Fruit fly (Drosophila melanogaster): ENCODE measurements around the gene trh.

Gene trh

DNA sequence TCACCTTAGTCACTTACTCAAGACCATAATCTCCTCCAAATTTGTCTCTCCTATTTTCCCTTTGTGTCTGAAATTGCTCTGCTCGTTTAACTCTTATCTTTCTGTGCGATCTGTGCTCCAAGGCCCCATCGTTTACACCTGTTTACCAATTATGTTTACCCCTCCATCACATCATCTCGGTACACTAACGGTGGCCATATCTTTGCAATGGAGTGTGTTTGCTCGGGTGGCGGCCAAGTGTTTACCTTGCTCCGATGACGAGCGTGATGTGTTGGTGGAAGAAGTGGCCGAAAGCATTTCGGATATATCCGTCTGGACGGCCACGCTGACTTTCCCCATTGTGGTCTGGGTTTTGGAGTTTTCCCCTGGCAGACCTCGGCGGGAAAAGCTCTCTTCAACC is 47.8 kb upstream of the trh start (continued):
- TF ChIP-seq danr (GFP tag; IDR thresholded peaks at IDR 0.05) (no peak), CG5245 (GFP tag; optimal IDR thresholded peaks at IDR 0.05) (no peak), odd (GFP tag; optimal IDR thresholded peaks at IDR 0.05) (peak; percentile 84), CG6765 (GFP tag; optimal IDR thresholded peaks at IDR 0.05) (peak; percentile 43), CG10267 (tag; optimal IDR thresholded peaks at IDR 0.05) (no peak), trh (GFP tag; optimal IDR thresholded peaks at IDR 0.05) (no peak), CG6683 (GFP tag; optimal IDR thresholded peaks at IDR 0.05) (peak; percentile 44), insv (GFP tag; optimal IDR thresholded peaks at IDR 0.05) (peak in 1 of 2 experiments; percentile 15), CG31224 (GFP tag; IDR thresholded peaks at IDR 0.05) (no peak), toy (GFP tag; IDR thresholded peaks at IDR 0.05) (0 out of 2 replicates have a peak, but pooled peaks have one; percentile 33), CG17361 (GFP tag; IDR thresholded peaks at IDR 0.05) (no peak), CG2678 (tag; optimal IDR thresholded peaks at IDR 0.05) (peak; percentile 77), CG7745 (tag; optimal IDR thresholded peaks at IDR 0.05) (no peak), pfk (GFP tag; optimal IDR thresholded peaks at IDR 0.05) (peak; percentile 67), CG3281 (GFP tag; optimal IDR thresholded peaks at IDR 0.05) (peak; percentile 65), GATAe (GFP tag; conservative IDR thresholded peaks at IDR 0.05) (no peak), ab (GFP tag; optimal IDR thresholded peaks at IDR 0.05) (no peak), kah (GFP tag; optimal IDR thresholded peaks at IDR 0.05) (peak; percentile 69), CG17359 (tag; optimal IDR thresholded peaks at IDR 0.05) (peak; percentile 83), Dad (GFP tag; optimal IDR thresholded peaks at IDR 0.05) (no peak), hth (optimal IDR thresholded peaks at IDR 0.05) (no peak), CG12942 (GFP tag; optimal IDR thresholded peaks at IDR 0.05) (no peak), B-H1 (GFP tag; IDR thresholded peaks at IDR 0.05) (no peak; the same call in 2 of the 3 replicates), CG10462 (GFP tag; optimal IDR thresholded peaks at IDR 0.05) (no peak), CG7987 (GFP tag; optimal IDR thresholded peaks at IDR 0.05) (peak; percentile 92), NFAT (GFP tag; IDR thresholded peaks at IDR 0.05) (no peak), dysf (GFP tag; IDR thresholded peaks at IDR 0.05) (peak; percentile 54; the same call in 2 of the 3 replicates), Adf1 (GFP tag; IDR thresholded peaks at IDR 0.05) (no peak), dimm (GFP tag; IDR thresholded peaks at IDR 0.05) (no peak), CG4360 (GFP tag; IDR thresholded peaks at IDR 0.05) (peak; percentile 45; the same call in 1 of the 2 replicates), D19B (GFP tag; optimal IDR thresholded peaks at IDR 0.05) (no peak), CG16815 (GFP tag; optimal IDR thresholded peaks at IDR 0.05) (no peak), dmrt99B (tag; optimal IDR thresholded peaks at IDR 0.05) (peak; percentile 65), klu (GFP tag; IDR thresholded peaks at IDR 0.05) (no peak), peb (GFP tag; IDR thresholded peaks at IDR 0.05) (no peak), CG10209 (GFP tag; optimal IDR thresholded peaks at IDR 0.05) (peak; percentile 3), ATbp (GFP tag; optimal IDR thresholded peaks at IDR 0.05) (peak; percentile 93), CG6254 (GFP tag; optimal IDR thresholded peaks at IDR 0.05) (no peak), CG1792 (GFP tag; optimal IDR thresholded peaks at IDR 0.05) (no peak), CG8478 (optimal IDR thresholded peaks at IDR 0.05) (no peak), CG16863 (GFP tag; optimal IDR thresholded peaks at IDR 0.05) (peak; percentile 8), Lhr (GFP tag; optimal IDR thresholded peaks at IDR 0.05) (peak; percentile 26), CG12299 (tag; optimal IDR thresholded peaks at IDR 0.05) (peak; percentile 82), CG33213 (GFP tag; optimal IDR thresholded peaks at IDR 0.05) (no peak), Abd-B (GFP tag; optimal IDR thresholded peaks at IDR 0.05) (no peak), tap (tag; optimal IDR thresholded peaks at IDR 0.05) (peak; percentile 59), CG7372 (GFP tag; IDR thresholded peaks at IDR 0.05) (no peak), ase (GFP tag; IDR thresholded peaks at IDR 0.05) (no peak; the same call in 2 of the 3 replicates), CG13624 (GFP tag; optimal IDR thresholded peaks at IDR 0.05) (no peak), CG3163 (GFP tag; optimal IDR thresholded peaks at IDR 0.05) (peak; percentile 4), CG14050 (GFP tag; IDR thresholded peaks at IDR 0.05) (no peak), bigmax (GFP tag; optimal IDR thresholded peaks at IDR 0.05) (peak; percentile 57)
